Fruit fly (Drosophila melanogaster) whole organism, embryonic: Measurements from ENCODE around the gene CG42711.

Experiments used
- ATbp ChIP-seq: fragments of 200-800 bp; sonication (Bioruptor generic); optimal IDR thresholded peaks from 2 replicates; lab custom pipeline; 2017; ENCODE audit warnings: missing biosample characterization, mild to moderate bottlenecking, missing genetic modification characterization, missing genetic modification reagents
- Antp ChIP-seq: fragments of 200-800 bp; sonication (Bioruptor generic); optimal IDR thresholded peaks from 3 replicates; lab custom pipeline; 2016; ENCODE audit warnings: missing biosample characterization, missing genetic modification characterization
- Atf3 ChIP-seq: fragments of 200-800 bp; sonication (Bioruptor generic); optimal IDR thresholded peaks from 3 replicates; lab custom pipeline; 2016; ENCODE audit warnings: missing biosample characterization, missing genetic modification characterization
- B-H1 ChIP-seq: fragments of 200-800 bp; sonication (Bioruptor generic); IDR thresholded peaks from 3 replicates; pipeline ENCODE4 v1.3.6; 2022; ENCODE audit warnings: missing biosample characterization, missing genetic modification characterization
- CG10274 ChIP-seq: fragments of 200-800 bp; sonication (Bioruptor generic); optimal IDR thresholded peaks from 3 replicates; lab custom pipeline; 2017; ENCODE audit warnings: missing biosample characterization, mild to moderate bottlenecking, missing genetic modification characterization
- CG12236 ChIP-seq: fragments of 200-800 bp; sonication (Bioruptor generic); optimal IDR thresholded peaks from 2 replicates; lab custom pipeline; 2016; ENCODE audit warnings: missing biosample characterization, missing genetic modification characterization
- CG12299 ChIP-seq: fragments of 200-800 bp; sonication (Bioruptor generic); optimal IDR thresholded peaks from 2 replicates; lab custom pipeline; 2018; ENCODE audit warnings: missing biosample characterization, mild to moderate bottlenecking, missing genetic modification characterization
- CG13287 ChIP-seq: fragments of 200-800 bp; sonication (Bioruptor generic); IDR thresholded peaks from 2 replicates; pipeline ENCODE4 v1.3.6; 2022; ENCODE audit warnings: missing biosample characterization, missing genetic modification characterization; ENCODE audit not compliant: partially characterized antibody
- CG15073 ChIP-seq: fragments of 200-800 bp; sonication (Bioruptor generic); optimal IDR thresholded peaks from 2 replicates; lab custom pipeline; 2016; ENCODE audit warnings: missing biosample characterization, missing genetic modification characterization
- CG1647 ChIP-seq: fragments of 200-800 bp; sonication (Bioruptor generic); optimal IDR thresholded peaks from 3 replicates; lab custom pipeline; 2016; ENCODE audit warnings: missing biosample characterization, missing genetic modification characterization
- CG18011 ChIP-seq: fragments of 200-800 bp; sonication (Bioruptor generic); optimal IDR thresholded peaks from 2 replicates; lab custom pipeline; 2017; ENCODE audit warnings: missing biosample characterization, missing genetic modification characterization, mild to moderate bottlenecking, moderate library complexity, missing genotype
- CG2120 ChIP-seq: fragments of 200-800 bp; sonication (Bioruptor generic); optimal IDR thresholded peaks from 3 replicates; lab custom pipeline; 2016; ENCODE audit warnings: missing biosample characterization, missing genetic modification characterization
- CG2129 ChIP-seq: fragments of 200-800 bp; sonication (Bioruptor generic); IDR thresholded peaks from 2 replicates; pipeline ENCODE4 v1.3.6; 2022; ENCODE audit warnings: missing biosample characterization, missing genetic modification characterization; ENCODE audit not compliant: partially characterized antibody
- CG31365 ChIP-seq: fragments of 200-800 bp; sonication (Bioruptor generic); optimal IDR thresholded peaks from 2 replicates; lab custom pipeline; 2018; ENCODE audit warnings: missing biosample characterization, mild to moderate bottlenecking, missing genetic modification characterization
- CG32532 ChIP-seq: fragments of 200-800 bp; sonication (Bioruptor generic); IDR thresholded peaks from 2 replicates; pipeline ENCODE4 v1.3.6; 2022; ENCODE audit warnings: missing biosample characterization, missing genetic modification characterization
- CG34376 ChIP-seq: fragments of 200-800 bp; sonication (Bioruptor generic); optimal IDR thresholded peaks from 2 replicates; lab custom pipeline; 2018; ENCODE audit warnings: missing biosample characterization, mild to moderate bottlenecking, missing genetic modification characterization
- CG4730 ChIP-seq: fragments of 200-800 bp; sonication (Bioruptor generic); IDR thresholded peaks from 2 replicates; pipeline ENCODE4 v1.3.6; 2022; ENCODE audit warnings: missing biosample characterization, missing genetic modification characterization
- CG6689 ChIP-seq: fragments of 200-800 bp; sonication (Bioruptor generic); IDR thresholded peaks from 2 replicates; pipeline ENCODE4 v1.3.6; 2022; ENCODE audit warnings: missing biosample characterization, missing genetic modification characterization
- CG7786 ChIP-seq: fragments of 200-800 bp; sonication (Bioruptor generic); optimal IDR thresholded peaks from 2 replicates; lab custom pipeline; 2016; ENCODE audit warnings: missing biosample characterization, missing genetic modification characterization
- CG7839 ChIP-seq: fragments of 200-800 bp; sonication (Bioruptor generic); optimal IDR thresholded peaks from 3 replicates; lab custom pipeline; 2018; ENCODE audit warnings: missing biosample characterization, mild to moderate bottlenecking, missing genetic modification characterization, moderate library complexity
- CG8388 ChIP-seq: fragments of 200-800 bp; sonication (Bioruptor generic); optimal IDR thresholded peaks from 2 replicates; lab custom pipeline; 2019; ENCODE audit warnings: missing biosample characterization, mild to moderate bottlenecking, missing genetic modification characterization, moderate library complexity
- Chrac-16 ChIP-seq: fragments of 200-800 bp; sonication (Bioruptor generic); optimal IDR thresholded peaks from 3 replicates; lab custom pipeline; 2016; ENCODE audit warnings: missing biosample characterization, missing genetic modification characterization
- Dek ChIP-seq: fragments of 200-800 bp; sonication (Bioruptor generic); optimal IDR thresholded peaks from 3 replicates; lab custom pipeline; 2019; ENCODE audit warnings: missing biosample characterization, mild to moderate bottlenecking, missing genetic modification characterization, moderate library complexity
- Dip3 ChIP-seq: fragments of 200-800 bp; sonication (Bioruptor generic); optimal IDR thresholded peaks from 3 replicates; lab custom pipeline; 2016; ENCODE audit warnings: missing biosample characterization, missing genetic modification characterization
- Doc3 ChIP-seq: fragments of 200-800 bp; sonication (Bioruptor generic); IDR thresholded peaks from 3 replicates; pipeline ENCODE4 v1.3.6; 2022; ENCODE audit warnings: missing biosample characterization, missing genetic modification characterization; ENCODE audit not compliant: partially characterized antibody
- ERR ChIP-seq: fragments of 200-800 bp; sonication (Bioruptor generic); optimal IDR thresholded peaks from 2 replicates; lab custom pipeline; 2016; ENCODE audit warnings: missing biosample characterization, missing genetic modification characterization
- Hey ChIP-seq: fragments of 200-800 bp; sonication (Bioruptor generic); optimal IDR thresholded peaks from 3 replicates; lab custom pipeline; 2018; ENCODE audit warnings: missing biosample characterization, mild to moderate bottlenecking, missing genetic modification characterization
- Hmr ChIP-seq: fragments of 200-800 bp; sonication (Bioruptor generic); optimal IDR thresholded peaks from 3 replicates; lab custom pipeline; 2017; ENCODE audit warnings: mild to moderate bottlenecking, missing biosample characterization, missing genetic modification reagents, missing genetic modification characterization
- Hr39 ChIP-seq: fragments of >200 bp; optimal IDR thresholded peaks from 2 replicates; lab custom pipeline; 2017
- Lpt ChIP-seq: fragments of >200 bp; optimal IDR thresholded peaks from 2 replicates; lab custom pipeline; 2018; ENCODE audit warnings: missing biosample characterization, missing genetic modification characterization
- MBD-R2 ChIP-seq: fragments of 200-800 bp; sonication (Bioruptor generic); IDR thresholded peaks from 2 replicates; pipeline ENCODE4 v1.3.6; 2022; ENCODE audit warnings: missing biosample characterization, missing genetic modification characterization
- Mes4 ChIP-seq: fragments of 200-800 bp; sonication (Bioruptor generic); optimal IDR thresholded peaks from 2 replicates; lab custom pipeline; 2016; ENCODE audit warnings: missing biosample characterization, missing genetic modification characterization
- Ravus ChIP-seq: fragments of 200-800 bp; sonication (Bioruptor generic); IDR thresholded peaks from 2 replicates; pipeline ENCODE4 v1.3.6; 2022; ENCODE audit warnings: missing biosample characterization, missing genetic modification characterization
- ab ChIP-seq: fragments of 200-800 bp; sonication (Bioruptor generic); optimal IDR thresholded peaks from 2 replicates; lab custom pipeline; 2016; ENCODE audit warnings: missing biosample characterization, missing genetic modification characterization
- abd-A ChIP-seq: fragments of 200-800 bp; sonication (Bioruptor generic); optimal IDR thresholded peaks from 3 replicates; lab custom pipeline; 2019; ENCODE audit warnings: missing biosample characterization, mild to moderate bottlenecking, missing genetic modification characterization, moderate library complexity
- aop ChIP-seq: fragments of 200-800 bp; sonication (Bioruptor generic); IDR thresholded peaks from 2 replicates; pipeline ENCODE4 v1.3.6; 2022; ENCODE audit warnings: missing biosample characterization, missing genetic modification characterization
- cato ChIP-seq: fragments of 200-800 bp; sonication (Bioruptor generic); optimal IDR thresholded peaks from 2 replicates; lab custom pipeline; 2016; ENCODE audit warnings: missing biosample characterization, missing genetic modification characterization, borderline replicate concordance
- crol ChIP-seq: fragments of 200-800 bp; sonication (Bioruptor generic); IDR thresholded peaks from 2 replicates; pipeline ENCODE4 v1.3.6; 2022; ENCODE audit warnings: missing biosample characterization, missing genetic modification characterization
- insv ChIP-seq, 2 experiments: fragments of 200-800 bp; sonication (Bioruptor generic); optimal IDR thresholded peaks; 3 replicates each; lab custom pipeline; 2016 to 2018; ENCODE audit warnings: missing biosample characterization in 2 of 2, missing genetic modification characterization in 2 of 2
- knrl ChIP-seq: fragments of 200-800 bp; sonication (Bioruptor generic); IDR thresholded peaks from 3 replicates; pipeline ENCODE4 v1.3.6; 2022; ENCODE audit warnings: missing biosample characterization, missing genetic modification characterization; ENCODE audit not compliant: partially characterized antibody
- lab ChIP-seq: fragments of 200-800 bp; sonication (Bioruptor generic); optimal IDR thresholded peaks from 3 replicates; lab custom pipeline; 2017; ENCODE audit warnings: missing biosample characterization, missing genetic modification characterization, mild to moderate bottlenecking, moderate library complexity, missing genetic modification reagents
- lbe ChIP-seq: fragments of 200-800 bp; sonication (Bioruptor generic); optimal IDR thresholded peaks from 2 replicates; lab custom pipeline; 2016; ENCODE audit warnings: missing biosample characterization, mild to moderate bottlenecking, missing genetic modification characterization
- mld ChIP-seq: fragments of 200-800 bp; sonication (Bioruptor generic); IDR thresholded peaks from 3 replicates; pipeline ENCODE4 v1.3.6; 2022; ENCODE audit warnings: missing biosample characterization, missing genetic modification characterization; ENCODE audit not compliant: partially characterized antibody
- otp ChIP-seq: fragments of 200-800 bp; sonication (Bioruptor generic); IDR thresholded peaks from 3 replicates; pipeline ENCODE4, ENCODE4 v1.3.6; 2022; ENCODE audit warnings: missing biosample characterization, missing genetic modification characterization
- sim ChIP-seq: fragments of 200-800 bp; sonication (Bioruptor generic); IDR thresholded peaks from 2 replicates; pipeline ENCODE4 v1.3.6; 2022; ENCODE audit warnings: missing biosample characterization, missing genetic modification characterization
- so ChIP-seq: fragments of 200-800 bp; sonication (Bioruptor generic); IDR thresholded peaks from 3 replicates; pipeline ENCODE4 v1.3.6; 2022; ENCODE audit warnings: missing biosample characterization, missing genetic modification characterization
- sug ChIP-seq: fragments of 200-800 bp; optimal IDR thresholded peaks from 2 replicates; lab custom pipeline; 2019; ENCODE audit warnings: missing biosample characterization, mild to moderate bottlenecking, missing genetic modification characterization, moderate library complexity
- tap ChIP-seq: fragments of 200-800 bp; optimal IDR thresholded peaks from 3 replicates; lab custom pipeline; 2019; ENCODE audit warnings: missing biosample characterization, mild to moderate bottlenecking, missing genetic modification characterization, moderate library complexity
- wor ChIP-seq: fragments of 200-800 bp; sonication (Bioruptor generic); IDR thresholded peaks from 2 replicates; pipeline ENCODE4 v1.3.6; 2022; ENCODE audit warnings: missing biosample characterization, missing genetic modification characterization
- zf30C ChIP-seq: fragments of 200-800 bp; sonication (Bioruptor generic); optimal IDR thresholded peaks from 3 replicates; lab custom pipeline; 2018; ENCODE audit warnings: missing biosample characterization, mild to moderate bottlenecking, missing genetic modification characterization

CG42711 gene

DNA sequence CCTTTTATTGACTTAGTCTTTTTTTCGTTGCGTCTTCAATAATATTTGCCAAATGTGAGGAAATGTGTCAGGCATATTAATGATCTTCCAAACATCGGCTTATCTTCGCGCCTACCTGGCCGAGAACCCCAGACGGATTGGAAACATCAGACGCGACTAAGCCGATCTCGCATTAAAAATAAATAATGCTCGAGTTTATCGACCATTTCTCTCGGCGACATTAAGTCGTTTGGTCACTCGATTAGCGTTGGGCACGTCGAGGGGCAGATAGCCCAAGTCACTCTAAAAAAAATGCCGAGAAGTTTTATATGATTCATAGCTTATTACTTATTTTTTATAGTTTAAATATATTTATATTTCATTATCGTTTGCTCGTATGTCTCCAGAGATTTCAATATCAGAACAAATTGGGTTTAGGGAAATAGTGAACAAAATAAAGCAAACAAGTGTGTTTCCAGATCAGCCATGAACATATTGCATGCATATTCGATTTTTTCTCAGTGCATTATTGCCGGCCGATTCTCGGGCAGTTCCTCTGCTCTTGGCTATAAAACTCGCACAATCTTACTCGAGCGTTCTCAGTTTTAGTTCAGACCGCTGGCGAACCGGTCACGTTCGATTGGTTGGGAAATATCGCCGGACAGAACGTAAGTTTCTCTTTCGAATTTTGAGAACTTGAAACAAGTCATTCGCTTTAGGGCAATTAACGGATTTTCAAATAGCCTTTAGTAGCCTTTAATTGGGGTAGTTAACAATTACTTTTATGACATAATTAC lies 25.9 kb downstream of the CG42711 start, which contains the start of gene Ance (continued):
- TF ChIP-seq zf30C (GFP tag; lab: Kevin White, UChicago) (peak; percentile 89), CG15073 (GFP tag; lab: Kevin White, UChicago) (no peak), cato (GFP tag; lab: Kevin White, UChicago) (no peak), CG31365 (tag; lab: Kevin White, UChicago) (no peak), Chrac-16 (GFP tag; lab: Kevin White, UChicago) (no peak), sug (peak; percentile 20), mld (GFP tag; lab: Robert Waterston, UW) (no peak), CG12236 (GFP tag; lab: Kevin White, UChicago) (no peak), lab (GFP tag; lab: Kevin White, UChicago) (peak; percentile 38), CG4730 (GFP tag; lab: Robert Waterston, UW) (no peak), Lpt (no peak), Doc3 (GFP tag; lab: Robert Waterston, UW) (no peak), CG2120 (GFP tag; lab: Kevin White, UChicago) (peak; percentile 59), CG7786 (GFP tag; lab: Kevin White, UChicago) (no peak), so (GFP tag; lab: Robert Waterston, UW) (no peak), lbe (GFP tag; lab: Kevin White, UChicago) (no peak), crol (GFP tag; lab: Robert Waterston, UW) (no peak), ab (no peak), Atf3 (GFP tag; lab: Kevin White, UChicago) (no peak), CG8388 (GFP tag; lab: Kevin White, UChicago) (no peak), aop (GFP tag; lab: Robert Waterston, UW) (no peak), CG13287 (GFP tag; lab: Robert Waterston, UW) (peak; percentile 18; the same call in 1 of the 2 replicates), wor (no peak), Dip3 (GFP tag; lab: Kevin White, UChicago) (peak; percentile 40), ATbp (GFP tag; lab: Kevin White, UChicago) (no peak), MBD-R2 (GFP tag; lab: Robert Waterston, UW) (no peak), CG34376 (no peak), Hey (no peak), otp (no peak), sim (GFP tag; lab: Robert Waterston, UW) (no peak), Mes4 (GFP tag; lab: Kevin White, UChicago) (no peak), CG12299 (no peak), CG1647 (GFP tag; lab: Kevin White, UChicago) (no peak), tap (tag; lab: Kevin White, UChicago) (no peak), insv (GFP tag; optimal IDR thresholded peaks at IDR 0.05; lab: Kevin White, UChicago) (no peak), CG10274 (GFP tag; lab: Kevin White, UChicago) (no peak), CG32532 (peak; percentile 72), abd-A (tag; lab: Kevin White, UChicago) (no peak), knrl (GFP tag; lab: Robert Waterston, UW) (no peak), Antp (no peak), CG2129 (GFP tag; lab: Robert Waterston, UW) (no peak), CG18011 (peak; percentile 68), Hmr (peak; percentile 54), B-H1 (GFP tag; lab: Robert Waterston, UW) (no peak), ERR (GFP tag; lab: Kevin White, UChicago) (no peak), Ravus (GFP tag; lab: Robert Waterston, UW) (no peak), Hr39 (lab: Kevin White, UChicago) (no peak), CG6689 (GFP tag; lab: Robert Waterston, UW) (peak; percentile 35), CG7839 (peak; percentile 77), Dek (tag; lab: Kevin White, UChicago) (peak; percentile 30)
